Worm (Caenorhabditis elegans): Measurements from ENCODE around the gene C44C10.10.

The C44C10.10 gene

ce11 chrX:11645517-11645916, 44.6 kb upstream of the C44C10.10 start (continued):
- TF ChIP-seq unc-62 (GFP tag; optimal IDR thresholded peaks at IDR 0.05 in 1 of 2): no peak
- no peak for TF ChIP-seq unc-62 (tag; optimal IDR thresholded peaks at IDR 0.05)
- TF ChIP-seq F44E2.7 (GFP tag; IDR thresholded peaks at IDR 0.05): no peak
- no peak for TF ChIP-seq skn-1 (tag; optimal IDR thresholded peaks at IDR 0.05)
- no peak for TF ChIP-seq daf-12 (tag; optimal IDR thresholded peaks at IDR 0.05)
- no peak for TF ChIP-seq dpl-1 (GFP tag; optimal IDR thresholded peaks at IDR 0.05)
- no peak for TF ChIP-seq mxl-2 (GFP tag; conservative IDR thresholded peaks at IDR 0.05)

- TF ChIP-seq mxl-3 (GFP tag; optimal IDR thresholded peaks at IDR 0.05) (no peak), aha-1 (tag) (peak; percentile 67), madf-5 (GFP tag; IDR thresholded peaks at IDR 0.05) (no peak)
Observed at ce11 chrX:11647165-11647564, 42.9 kb upstream of the C44C10.10 start, which contains the start of gene T04F8.8. TSS of gene T04F8.8 (plus strand) at chrX:11647465.

DNA sequence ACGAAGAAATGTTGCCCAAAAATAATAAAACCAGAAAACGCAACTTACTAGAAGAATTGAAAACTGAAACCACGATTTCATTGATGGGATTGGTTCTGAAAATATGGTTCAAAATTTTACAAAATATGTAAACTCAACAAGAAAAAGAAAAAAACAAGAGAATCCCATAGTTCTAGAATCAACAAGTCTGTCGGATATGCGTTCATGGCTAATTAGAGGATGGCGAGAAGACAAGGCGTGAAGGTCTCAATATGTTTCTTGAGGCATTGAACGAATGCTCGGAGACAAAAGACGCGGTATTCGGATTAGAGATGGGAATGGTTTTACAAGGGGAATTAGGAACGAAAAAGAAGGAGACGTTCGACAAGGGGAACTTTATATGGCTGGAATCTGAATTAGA, 39.4 kb upstream of the C44C10.10 start, which contains the start of gene cutl-11:
TSS of gene cutl-11 (minus strand) at position 101 of the 400 bp plus-strand sequence.
- TF ChIP-seq arid-1 (GFP tag; conservative IDR thresholded peaks at IDR 0.05): no peak
- TF ChIP-seq ceh-32 (tag; optimal IDR thresholded peaks at IDR 0.05; ENCODE audit: poor library complexity): no peak
- no peak for TF ChIP-seq Y75B8A.6 (GFP tag; IDR thresholded peaks at IDR 0.05)
- no peak for TF ChIP-seq F37D6.2 (tag; optimal IDR thresholded peaks at IDR 0.05)
- TF ChIP-seq ces-1 (GFP tag; optimal IDR thresholded peaks at IDR 0.05): no peak
- TF ChIP-seq nhr-77 (tag; optimal IDR thresholded peaks at IDR 0.05): no peak
- no peak for TF ChIP-seq nhr-41 (GFP tag; IDR thresholded peaks at IDR 0.05)
- TF ChIP-seq mxl-3 (GFP tag; optimal IDR thresholded peaks at IDR 0.05): no peak
- no peak for TF ChIP-seq hlh-11 (tag; optimal IDR thresholded peaks at IDR 0.05)
- no peak for TF ChIP-seq dpl-1 (GFP tag; optimal IDR thresholded peaks at IDR 0.05)
- TF ChIP-seq T26A8.4 (GFP tag; IDR thresholded peaks at IDR 0.05): no peak

DNA sequence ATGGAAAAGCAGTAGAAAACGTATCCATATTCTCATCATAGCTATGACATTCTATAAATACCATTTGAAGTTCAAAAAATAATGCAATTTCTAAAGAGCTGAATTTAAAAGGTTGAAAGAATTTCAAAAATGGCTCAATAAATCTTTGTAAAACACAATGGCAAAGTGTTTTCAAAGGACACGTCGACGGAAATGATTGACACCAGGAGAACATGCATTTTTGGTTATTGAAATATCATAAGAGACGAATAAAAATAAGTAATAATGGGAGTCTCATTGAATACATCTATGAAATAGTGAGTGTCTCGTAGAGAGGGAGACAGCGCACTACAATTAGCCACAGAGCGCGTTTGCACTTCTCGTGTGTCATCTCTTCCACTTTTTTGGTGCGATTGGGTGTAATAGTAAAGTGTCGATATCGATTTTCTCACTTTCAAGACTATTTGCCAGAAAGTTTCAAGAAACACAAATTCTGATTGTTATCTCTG, 33.6 kb upstream of the C44C10.10 start, which contains the start of gene T04F8.2:
TSS of gene T04F8.2 (minus strand) at position 51 of the 488 bp plus-strand sequence.
- TF ChIP-seq ceh-82 (tag; optimal IDR thresholded peaks at IDR 0.05): no peak
- no peak for TF ChIP-seq ztf-11 (tag; optimal IDR thresholded peaks at IDR 0.05)
- peak; percentile 48 for TF ChIP-seq rbr-2 (tag; optimal IDR thresholded peaks at IDR 0.05)
- peak; percentile 90 for TF ChIP-seq dve-1 (tag; optimal IDR thresholded peaks at IDR 0.05; ENCODE audit: insufficient read depth)
- no peak for TF ChIP-seq vab-7 (GFP tag; IDR thresholded peaks at IDR 0.05)
- TF ChIP-seq zip-11 (GFP tag; IDR thresholded peaks at IDR 0.05): no peak
- TF ChIP-seq Y75B8A.6 (GFP tag; IDR thresholded peaks at IDR 0.05): no peak
- no peak for TF ChIP-seq ctbp-1 (GFP tag; IDR thresholded peaks at IDR 0.05)
- TF ChIP-seq dmd-9 (GFP tag; IDR thresholded peaks at IDR 0.05): no peak
- TF ChIP-seq hif-1 (tag; optimal IDR thresholded peaks at IDR 0.05): peak in 1 of 2 experiments; percentile 43
- no peak for TF ChIP-seq ces-1 (GFP tag; optimal IDR thresholded peaks at IDR 0.05)
- TF ChIP-seq nhr-77 (tag; optimal IDR thresholded peaks at IDR 0.05): peak; percentile 74
- no peak for TF ChIP-seq ama-1 (optimal IDR thresholded peaks at IDR 0.05)
- TF ChIP-seq ZK337.2 (GFP tag; IDR thresholded peaks at IDR 0.05): no peak
- no peak for TF ChIP-seq ZK546.5 (tag; optimal IDR thresholded peaks at IDR 0.05)
- no peak for TF ChIP-seq zag-1 (tag; optimal IDR thresholded peaks at IDR 0.05)
- no peak for TF ChIP-seq aha-1 (tag)
- TF ChIP-seq Y5F2A.4 (GFP tag; optimal IDR thresholded peaks at IDR 0.05): no peak
- peak; percentile 65 for TF ChIP-seq hlh-11 (tag; optimal IDR thresholded peaks at IDR 0.05)
- peak; percentile 42 for TF ChIP-seq dpl-1 (GFP tag; optimal IDR thresholded peaks at IDR 0.05)
- no peak for TF ChIP-seq unc-39 (tag; optimal IDR thresholded peaks at IDR 0.05)
- 0 out of 2 replicates have a peak, but pooled peaks have one; percentile 21 for TF ChIP-seq tra-1 (GFP tag; IDR thresholded peaks at IDR 0.05)
- peak; percentile 79 for TF ChIP-seq hlh-30 (tag; optimal IDR thresholded peaks at IDR 0.05; ENCODE audit: insufficient read depth)
- TF ChIP-seq Y48G9A.11 (GFP tag; IDR thresholded peaks at IDR 0.05): no peak
- no peak for TF ChIP-seq egl-27 (tag; optimal IDR thresholded peaks at IDR 0.05)
- no peak for TF ChIP-seq cey-2 (tag; optimal IDR thresholded peaks at IDR 0.05; ENCODE audit: borderline replicate concordance, insufficient read depth)
- no peak for TF ChIP-seq skn-1 (tag; optimal IDR thresholded peaks at IDR 0.05)
- TF ChIP-seq attf-4 (tag; optimal IDR thresholded peaks at IDR 0.05): no peak
- no peak for TF ChIP-seq saeg-2 (GFP tag; IDR thresholded peaks at IDR 0.05)
- TF ChIP-seq unc-130 (GFP tag; optimal IDR thresholded peaks at IDR 0.05): no peak
- TF ChIP-seq mdl-1 (tag; optimal IDR thresholded peaks at IDR 0.05): peak; percentile 22 to 34
- no peak for TF ChIP-seq fos-1 (tag; optimal IDR thresholded peaks at IDR 0.05)
- no peak for TF ChIP-seq madf-9 (GFP tag; conservative IDR thresholded peaks at IDR 0.05)
- peak; percentile 3 for TF ChIP-seq mxl-3 (GFP tag; optimal IDR thresholded peaks at IDR 0.05)
